Fruit fly (Drosophila melanogaster) whole organism, embryonic: Measurements from ENCODE around the gene Cyp312a1.

ENCODE experiments used
- ATbp ChIP-seq: fragments of 200-800 bp; sonication (Bioruptor generic); optimal IDR thresholded peaks from 2 replicates; lab custom pipeline; 2017; ENCODE audit warnings: missing biosample characterization, mild to moderate bottlenecking, missing genetic modification characterization, missing genetic modification reagents
- Awh ChIP-seq: fragments of 200-800 bp; sonication (Bioruptor generic); IDR thresholded peaks from 2 replicates; pipeline ENCODE4, ENCODE4 v1.3.6; 2022; ENCODE audit warnings: missing biosample characterization, missing genetic modification characterization
- B-H1 ChIP-seq: fragments of 200-800 bp; sonication (Bioruptor generic); IDR thresholded peaks from 3 replicates; pipeline ENCODE4 v1.3.6; 2022; ENCODE audit warnings: missing biosample characterization, missing genetic modification characterization
- BtbVII ChIP-seq: fragments of 200-800 bp; sonication (Bioruptor generic); optimal IDR thresholded peaks from 3 replicates; lab custom pipeline; 2017; ENCODE audit warnings: missing biosample characterization, mild to moderate bottlenecking, missing genetic modification characterization
- C15 ChIP-seq: fragments of 200-800 bp; sonication (Bioruptor generic); IDR thresholded peaks from 3 replicates; pipeline ENCODE4 v1.3.6; 2022; ENCODE audit warnings: missing biosample characterization, missing genetic modification characterization
- CG10274 ChIP-seq: fragments of 200-800 bp; sonication (Bioruptor generic); optimal IDR thresholded peaks from 3 replicates; lab custom pipeline; 2017; ENCODE audit warnings: missing biosample characterization, mild to moderate bottlenecking, missing genetic modification characterization
- CG11560 ChIP-seq: fragments of 200-800 bp; sonication (Bioruptor generic); IDR thresholded peaks from 3 replicates; pipeline ENCODE4 v1.3.6; 2022; ENCODE audit warnings: missing biosample characterization, missing genetic modification characterization
- CG13894 ChIP-seq: fragments of 200-800 bp; sonication (Bioruptor generic); optimal IDR thresholded peaks from 3 replicates; lab custom pipeline; 2018; ENCODE audit warnings: missing biosample characterization, mild to moderate bottlenecking, missing genetic modification characterization, moderate library complexity
- CG14441 ChIP-seq: fragments of 200-800 bp; sonication (Bioruptor generic); IDR thresholded peaks from 2 replicates; pipeline ENCODE4 v1.3.6; 2022; ENCODE audit warnings: missing biosample characterization, missing genetic modification characterization
- CG1529 ChIP-seq: fragments of 200-800 bp; sonication (Bioruptor generic); optimal IDR thresholded peaks from 3 replicates; lab custom pipeline; 2018; ENCODE audit warnings: missing biosample characterization, missing genetic modification characterization
- CG15479 ChIP-seq: fragments of 200-800 bp; sonication (Bioruptor generic); optimal IDR thresholded peaks from 3 replicates; lab custom pipeline; 2019; ENCODE audit warnings: missing biosample characterization, mild to moderate bottlenecking, missing genetic modification characterization, moderate library complexity
- CG18764 ChIP-seq: fragments of 200-800 bp; sonication (Bioruptor generic); optimal IDR thresholded peaks from 3 replicates; lab custom pipeline; 2016; ENCODE audit warnings: missing biosample characterization, missing genetic modification characterization
- CG30431 ChIP-seq: fragments of 200-800 bp; sonication (Bioruptor generic); optimal IDR thresholded peaks from 2 replicates; lab custom pipeline; 2017; ENCODE audit warnings: missing biosample characterization, missing genetic modification characterization
- CG3163 ChIP-seq: fragments of 200-800 bp; sonication (Bioruptor generic); optimal IDR thresholded peaks from 3 replicates; lab custom pipeline; 2016; ENCODE audit warnings: missing biosample characterization, missing genetic modification characterization
- CG33557 ChIP-seq: fragments of 200-800 bp; sonication (Bioruptor generic); optimal IDR thresholded peaks from 2 replicates; lab custom pipeline; 2019; ENCODE audit warnings: missing biosample characterization, mild to moderate bottlenecking, missing genetic modification characterization, moderate library complexity
- CG7928 ChIP-seq: fragments of 200-800 bp; sonication (Bioruptor generic); optimal IDR thresholded peaks from 2 replicates; lab custom pipeline; 2017; ENCODE audit warnings: missing biosample characterization, mild to moderate bottlenecking, missing genetic modification characterization
- CG8765 ChIP-seq: fragments of 200-800 bp; sonication (Bioruptor generic); IDR thresholded peaks from 2 replicates; pipeline ENCODE4 v1.3.6; 2022; ENCODE audit warnings: missing biosample characterization, missing genetic modification characterization
- D ChIP-seq, 2 experiments: fragments of 200-800 bp in 1 of 2; fragments of >200 bp in 1 of 2; sonication (Bioruptor generic) in 1 of 2; optimal IDR thresholded peaks; 2 replicates in 1 of 2; 3 replicates in 1 of 2; lab custom pipeline; 2017; ENCODE audit warnings: mild to moderate bottlenecking in 1 of 2, missing biosample characterization in 1 of 2, missing genetic modification characterization in 1 of 2, missing genetic modification reagents in 1 of 2
- Dek ChIP-seq: fragments of 200-800 bp; sonication (Bioruptor generic); optimal IDR thresholded peaks from 3 replicates; lab custom pipeline; 2019; ENCODE audit warnings: missing biosample characterization, mild to moderate bottlenecking, missing genetic modification characterization, moderate library complexity
- Dll ChIP-seq: fragments of 200-800 bp; sonication (Bioruptor generic); IDR thresholded peaks from 4 replicates; pipeline ENCODE4 v1.3.6; 2022; ENCODE audit warnings: missing biosample characterization, missing genetic modification characterization; ENCODE audit not compliant: partially characterized antibody
- E2f2 ChIP-seq: fragments of 200-800 bp; sonication (Bioruptor generic); IDR thresholded peaks from 2 replicates; pipeline ENCODE4 v1.3.6; 2022; ENCODE audit warnings: missing biosample characterization, missing genetic modification characterization
- ERR ChIP-seq: fragments of 200-800 bp; sonication (Bioruptor generic); optimal IDR thresholded peaks from 2 replicates; lab custom pipeline; 2016; ENCODE audit warnings: missing biosample characterization, missing genetic modification characterization
- Mes4 ChIP-seq: fragments of 200-800 bp; sonication (Bioruptor generic); optimal IDR thresholded peaks from 2 replicates; lab custom pipeline; 2016; ENCODE audit warnings: missing biosample characterization, missing genetic modification characterization
- NFAT ChIP-seq: fragments of 200-800 bp; sonication (Bioruptor generic); IDR thresholded peaks from 2 replicates; pipeline ENCODE4 v1.3.6; 2022; ENCODE audit warnings: missing biosample characterization, missing genetic modification characterization
- Pdp1 ChIP-seq, 2 experiments: fragments of 200-800 bp; sonication (Bioruptor generic); optimal IDR thresholded peaks; 3 replicates each; lab custom pipeline; 2016; ENCODE audit warnings: missing biosample characterization in 2 of 2, missing genetic modification characterization in 2 of 2, mild to moderate bottlenecking in 1 of 2, moderate library complexity in 1 of 2
- Rx ChIP-seq: fragments of 200-800 bp; sonication (Bioruptor generic); IDR thresholded peaks from 2 replicates; pipeline ENCODE4 v1.3.6; 2022; ENCODE audit warnings: missing biosample characterization, missing genetic modification characterization
- Sox100B ChIP-seq: fragments of 200-800 bp; sonication (Bioruptor generic); optimal IDR thresholded peaks from 3 replicates; lab custom pipeline; 2018; ENCODE audit warnings: missing biosample characterization, mild to moderate bottlenecking, missing genetic modification characterization
- Trl ChIP-seq, 3 experiments: fragments of >200 bp in 2 of 3; fragments of 200-800 bp in 1 of 3; sonication (Bioruptor generic) in 1 of 3; optimal IDR thresholded peaks; 2 replicates in 1 of 3; 3 replicates in 2 of 3; lab custom pipeline; 2016 to 2017; ENCODE audit warnings: missing biosample characterization in 1 of 3, missing genetic modification characterization in 1 of 3
- amos ChIP-seq: fragments of 200-800 bp; sonication (Bioruptor generic); IDR thresholded peaks from 2 replicates; pipeline ENCODE4 v1.3.6; 2022; ENCODE audit warnings: missing biosample characterization, missing genetic modification characterization; ENCODE audit not compliant: partially characterized antibody
- croc ChIP-seq: fragments of 200-800 bp; sonication (Bioruptor generic); conservative IDR thresholded peaks from 3 replicates; pipeline ENCODE4 v1.3.6; 2022; ENCODE audit warnings: missing biosample characterization, missing genetic modification characterization
- cwo ChIP-seq: fragments of 200-800 bp; sonication (Bioruptor generic); optimal IDR thresholded peaks from 3 replicates; lab custom pipeline; 2017; ENCODE audit warnings: missing biosample characterization, missing genetic modification characterization, mild to moderate bottlenecking, moderate library complexity, missing genetic modification reagents
- dmrt99B ChIP-seq: fragments of 200-800 bp; sonication (Bioruptor generic); optimal IDR thresholded peaks from 2 replicates; lab custom pipeline; 2018; ENCODE audit warnings: missing biosample characterization, mild to moderate bottlenecking, missing genetic modification characterization, moderate library complexity
- en ChIP-seq: fragments of 200-800 bp; sonication (Bioruptor generic); optimal IDR thresholded peaks from 2 replicates; lab custom pipeline; 2016; ENCODE audit warnings: missing biosample characterization, missing genetic modification characterization
- gce ChIP-seq: fragments of 200-800 bp; sonication (Bioruptor generic); IDR thresholded peaks from 3 replicates; pipeline ENCODE4 v1.3.6; 2022; ENCODE audit warnings: missing biosample characterization, missing genetic modification characterization
- gem ChIP-seq: fragments of 200-800 bp; sonication (Bioruptor generic); optimal IDR thresholded peaks from 2 replicates; lab custom pipeline; 2019; ENCODE audit warnings: missing biosample characterization, mild to moderate bottlenecking, missing genetic modification characterization, moderate library complexity
- grau ChIP-seq: fragments of 200-800 bp; optimal IDR thresholded peaks from 3 replicates; lab custom pipeline; 2019; ENCODE audit warnings: missing biosample characterization, mild to moderate bottlenecking, missing genetic modification characterization, moderate library complexity
- ham ChIP-seq: fragments of 200-800 bp; sonication (Bioruptor generic); IDR thresholded peaks from 2 replicates; pipeline ENCODE4 v1.3.6; 2022; ENCODE audit warnings: missing biosample characterization, missing genetic modification characterization
- ind ChIP-seq: fragments of 200-800 bp; sonication (Bioruptor generic); optimal IDR thresholded peaks from 3 replicates; lab custom pipeline; 2016; ENCODE audit warnings: missing biosample characterization, missing genetic modification characterization
- kah ChIP-seq: fragments of 200-800 bp; sonication (Bioruptor generic); optimal IDR thresholded peaks from 2 replicates; lab custom pipeline; 2018; ENCODE audit warnings: missing biosample characterization, mild to moderate bottlenecking, missing genetic modification characterization
- lab ChIP-seq: fragments of 200-800 bp; sonication (Bioruptor generic); optimal IDR thresholded peaks from 3 replicates; lab custom pipeline; 2017; ENCODE audit warnings: missing biosample characterization, missing genetic modification characterization, mild to moderate bottlenecking, moderate library complexity, missing genetic modification reagents
- prd ChIP-seq, 3 experiments: fragments of >200 bp in 2 of 3; fragments of 200-800 bp in 1 of 3; sonication (Bioruptor generic) in 1 of 3; optimal IDR thresholded peaks in 2 of 3; IDR thresholded peaks in 1 of 3; 2 replicates in 2 of 3; 3 replicates in 1 of 3; pipeline versions ENCODE4 v1.3.6 to Lab custom; 2017 to 2022; ENCODE audit warnings: missing biosample characterization in 1 of 3, missing genetic modification characterization in 1 of 3
- pum ChIP-seq: fragments of 200-800 bp; sonication (Bioruptor generic); optimal IDR thresholded peaks from 2 replicates; lab custom pipeline; 2016; ENCODE audit warnings: missing biosample characterization, missing genetic modification characterization
- ranshi ChIP-seq: fragments of 200-800 bp; sonication (Bioruptor generic); IDR thresholded peaks from 2 replicates; pipeline ENCODE4 v1.3.6; 2022; ENCODE audit warnings: missing biosample characterization, missing genetic modification characterization
- run ChIP-seq: fragments of 200-800 bp; sonication (Bioruptor generic); optimal IDR thresholded peaks from 3 replicates; lab custom pipeline; 2018; ENCODE audit warnings: missing biosample characterization, mild to moderate bottlenecking, missing genetic modification characterization
- tll ChIP-seq, 2 experiments: fragments of 200-800 bp in 1 of 2; fragments of >200 bp in 1 of 2; sonication (Bioruptor generic) in 1 of 2; optimal IDR thresholded peaks; 2 replicates each; lab custom pipeline; 2017 to 2019; ENCODE audit warnings: missing biosample characterization in 2 of 2, missing genetic modification characterization in 2 of 2, mild to moderate bottlenecking in 1 of 2, moderate library complexity in 1 of 2
- vfl ChIP-seq: fragments of 200-800 bp; sonication (Bioruptor generic); optimal IDR thresholded peaks from 2 replicates; lab custom pipeline; 2016; ENCODE audit warnings: missing biosample characterization, missing genetic modification characterization

Cyp312a1 gene

DNA sequence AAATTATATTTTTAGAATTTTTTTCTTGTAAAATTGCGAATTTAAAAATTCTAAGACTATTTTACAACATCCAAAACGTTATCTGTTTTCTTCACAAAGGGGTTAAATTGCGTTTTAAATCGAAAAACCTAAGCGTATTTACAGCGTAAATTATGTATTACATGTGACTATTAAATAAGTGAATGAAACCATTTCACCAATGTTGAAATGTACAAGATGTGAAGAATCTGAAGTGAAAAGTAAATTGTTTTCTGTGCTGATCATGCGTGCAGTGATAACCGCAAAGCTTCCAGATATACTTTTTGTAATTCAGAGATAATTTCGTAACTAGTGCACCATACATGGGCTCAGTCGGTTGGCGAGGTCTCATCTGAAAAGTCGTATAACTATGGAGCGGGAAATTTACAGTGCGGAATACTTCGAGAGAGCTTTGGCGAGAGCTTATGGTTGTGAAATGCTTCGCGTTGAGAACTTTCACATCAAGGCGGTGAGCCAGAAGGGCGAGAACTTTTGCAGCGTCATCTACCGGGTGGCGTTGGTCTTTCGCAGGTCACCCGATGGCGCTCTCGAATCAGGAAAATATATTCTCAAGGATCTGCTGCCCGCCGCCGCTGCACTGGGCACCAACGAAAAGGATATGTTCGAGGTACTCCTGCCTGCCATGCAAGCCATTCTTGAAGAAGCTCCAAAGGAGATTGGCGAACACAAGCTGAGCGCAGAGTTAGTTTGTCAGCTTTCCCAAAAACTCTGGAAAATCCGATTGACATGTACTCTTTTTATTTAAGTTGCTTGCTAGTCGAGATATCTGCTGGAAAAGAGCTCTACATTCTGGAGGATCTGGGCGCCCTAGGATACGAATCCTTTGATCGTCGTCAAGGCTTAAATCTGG lies 18.2 kb downstream of the Cyp312a1 start (continued):
- TF ChIP-seq CG14441 (GFP tag; lab: Robert Waterston, UW) = no peak
- TF ChIP-seq NFAT = peak; percentile 37; the same call in 1 of the 2 replicates
- TF ChIP-seq Dll (GFP tag; lab: Robert Waterston, UW) = 0 out of 4 replicates have a peak, but pooled peaks have one; percentile 18
- no peak for TF ChIP-seq CG8765 (GFP tag; lab: Robert Waterston, UW)
- no peak for TF ChIP-seq ERR (GFP tag; lab: Kevin White, UChicago)
- TF ChIP-seq CG3163 (GFP tag; lab: Kevin White, UChicago) = no peak
- TF ChIP-seq gem (tag; lab: Kevin White, UChicago) = peak; percentile 77
- TF ChIP-seq vfl (GFP tag; lab: Kevin White, UChicago) = no peak
- peak; percentile 51; the same call in 1 of the 3 replicates for TF ChIP-seq gce
- TF ChIP-seq run (tag; lab: Kevin White, UChicago) = peak; percentile 54
- TF ChIP-seq CG1529 (GFP tag; lab: Kevin White, UChicago) = peak; percentile 53
- TF ChIP-seq Dek (tag; lab: Kevin White, UChicago) = peak; percentile 28
- no peak for TF ChIP-seq D (optimal IDR thresholded peaks at IDR 0.05; lab: Kevin White, UChicago)
- no peak for TF ChIP-seq D (GFP tag; optimal IDR thresholded peaks at IDR 0.05; lab: Kevin White, UChicago)
- peak; percentile 8 for TF ChIP-seq BtbVII (GFP tag; lab: Kevin White, UChicago)
- TF ChIP-seq CG11560 (tag; lab: Robert Waterston, UW) = no peak
- peak; percentile 44 for TF ChIP-seq Mes4 (GFP tag; lab: Kevin White, UChicago)
- TF ChIP-seq B-H1 (GFP tag; lab: Robert Waterston, UW) = no peak
- TF ChIP-seq C15 (GFP tag; lab: Robert Waterston, UW) = 0 out of 3 replicates have a peak, but pooled peaks have one; percentile 33
- peak; percentile 84 for TF ChIP-seq lab
- TF ChIP-seq ranshi = peak; percentile 9; the same call in 1 of the 2 replicates
- no peak for TF ChIP-seq tll (GFP tag; optimal IDR thresholded peaks at IDR 0.05; lab: Kevin White, UChicago)
- no peak for TF ChIP-seq pum (GFP tag; lab: Kevin White, UChicago)
- TF ChIP-seq Awh (GFP tag; lab: Robert Waterston, UW) = peak; percentile 79
- peak; percentile 87 for TF ChIP-seq CG13894
- TF ChIP-seq CG18764 (GFP tag; lab: Kevin White, UChicago) = no peak
- no peak; the same call in 1 of the 2 replicates for TF ChIP-seq amos (GFP tag; lab: Robert Waterston, UW)
- no peak for TF ChIP-seq en
- TF ChIP-seq Pdp1 (GFP tag; optimal IDR thresholded peaks at IDR 0.05; lab: Kevin White, UChicago) = peak; percentile 24 to 84
- TF ChIP-seq ham (GFP tag; lab: Robert Waterston, UW) = no peak
- TF ChIP-seq ind = no peak
- no peak for TF ChIP-seq cwo
- TF ChIP-seq ATbp (GFP tag; lab: Kevin White, UChicago) = no peak
- TF ChIP-seq CG30431 (GFP tag; lab: Kevin White, UChicago) = no peak
- no peak for TF ChIP-seq kah
- TF ChIP-seq Sox100B = peak; percentile 56
- no peak for TF ChIP-seq prd (optimal IDR thresholded peaks at IDR 0.05; lab: Kevin White, UChicago)
- peak; percentile 24; the same call in 1 of the 3 replicates for TF ChIP-seq prd (GFP tag; IDR thresholded peaks at IDR 0.05; lab: Robert Waterston, UW)
- TF ChIP-seq E2f2 (GFP tag; lab: Robert Waterston, UW) = 0 out of 2 replicates have a peak, but pooled peaks have one; percentile 23
- TF ChIP-seq croc (GFP tag; lab: Robert Waterston, UW) = no peak
- TF ChIP-seq Trl (optimal IDR thresholded peaks at IDR 0.05; lab: Kevin White, UChicago) = peak in 1 of 2 experiments; percentile 2
- peak; percentile 54 for TF ChIP-seq Trl (GFP tag; optimal IDR thresholded peaks at IDR 0.05; lab: Kevin White, UChicago)
- TF ChIP-seq Rx (GFP tag; lab: Robert Waterston, UW) = no peak
- TF ChIP-seq dmrt99B (tag; lab: Kevin White, UChicago) = peak; percentile 77
- no peak for TF ChIP-seq CG15479 (GFP tag; lab: Kevin White, UChicago)
- no peak for TF ChIP-seq CG7928 (GFP tag; lab: Kevin White, UChicago)
- no peak for TF ChIP-seq CG10274 (GFP tag; lab: Kevin White, UChicago)
- TF ChIP-seq grau (tag; lab: Kevin White, UChicago) = peak; percentile 62
- no peak for TF ChIP-seq CG33557
